Worm (Caenorhabditis elegans) whole organism, L1 larva: ENCODE measurements around the gene C25F9.12.
A peak's percentile ranks its signal among the peaks of the same experiment; 100 is the strongest.

ENCODE experiments used
- C04F5.9 ChIP-seq: sonication (generic microtip); optimal IDR thresholded peaks from 2 replicates; lab custom pipeline; 2016; ENCODE audit warnings: missing genetic modification characterization, missing compliant biosample characterization
- C34B4.2 ChIP-seq: sonication (generic microtip); optimal IDR thresholded peaks from 2 replicates; lab custom pipeline; 2017; ENCODE audit warnings: mild to moderate bottlenecking, missing genetic modification characterization, missing compliant biosample characterization
- F16B12.6 ChIP-seq: fragments of 150-350 bp; optimal IDR thresholded peaks from 2 replicates; lab custom pipeline; 2014; ENCODE audit warnings: missing biosample characterization, missing genetic modification characterization
- Y116A8C.19 ChIP-seq: sonication (generic microtip); optimal IDR thresholded peaks from 2 replicates; lab custom pipeline; 2016; ENCODE audit warnings: missing compliant biosample characterization, missing genetic modification characterization, borderline replicate concordance
- aha-1 ChIP-seq: fragments of 150-350 bp; optimal IDR thresholded peaks from 2 replicates; lab custom pipeline; 2014; ENCODE audit warnings: missing biosample characterization, missing genetic modification characterization
- blmp-1 ChIP-seq: fragments of 150-350 bp; optimal IDR thresholded peaks from 2 replicates; lab custom pipeline; 2014; ENCODE audit warnings: missing biosample characterization, missing genetic modification characterization
- ceh-63 ChIP-seq: fragments of 200-800 bp; sonication (Bioruptor generic); optimal IDR thresholded peaks from 2 replicates; lab custom pipeline; 2018; ENCODE audit warnings: mild to moderate bottlenecking, missing genetic modification characterization, missing compliant biosample characterization
- ceh-8 ChIP-seq: fragments of 200-800 bp; sonication (Bioruptor generic); optimal IDR thresholded peaks from 2 replicates; lab custom pipeline; 2018; ENCODE audit warnings: mild to moderate bottlenecking, missing genetic modification characterization, moderate library complexity, missing compliant biosample characterization
- ceh-88 ChIP-seq: fragments of 200-800 bp; sonication (Bioruptor generic); IDR thresholded peaks from 2 replicates; pipeline ENCODE4 v1.3.6; 2022; ENCODE audit warnings: missing genetic modification characterization, missing compliant biosample characterization
- ceh-90 ChIP-seq: sonication (generic microtip); optimal IDR thresholded peaks from 2 replicates; lab custom pipeline; 2016; ENCODE audit warnings: missing genetic modification characterization, missing compliant biosample characterization
- dpl-1 ChIP-seq, 3 experiments: fragments of 150-350 bp in 2 of 3; sonication (generic microtip) in 1 of 3; optimal IDR thresholded peaks; 2 replicates each; lab custom pipeline; 2014 to 2017; ENCODE audit warnings: missing biosample characterization in 3 of 3, missing genetic modification characterization in 3 of 3, missing genetic modification reagents in 3 of 3
- dsc-1 ChIP-seq: sonication (generic microtip); optimal IDR thresholded peaks from 2 replicates; lab custom pipeline; 2016; ENCODE audit warnings: mild to moderate bottlenecking, missing genetic modification characterization, missing compliant biosample characterization
- efl-1 ChIP-seq, 4 experiments: fragments of 150-350 bp; optimal IDR thresholded peaks in 3 of 4; peaks in 1 of 4; 1 replicate in 1 of 4; 2 replicates in 3 of 4; lab custom pipeline; 2014; ENCODE audit warnings: missing biosample characterization in 2 of 4, missing genetic modification characterization in 2 of 4, missing genetic modification reagents in 2 of 4
- efl-3 ChIP-seq: fragments of 200-800 bp; sonication (Bioruptor generic); optimal IDR thresholded peaks from 2 replicates; lab custom pipeline; 2018; ENCODE audit warnings: mild to moderate bottlenecking, missing genetic modification characterization, missing compliant biosample characterization
- egl-13 ChIP-seq: sonication (generic microtip); optimal IDR thresholded peaks from 2 replicates; lab custom pipeline; 2016; ENCODE audit warnings: missing genotype, missing genetic modification reagents, missing genetic modification characterization, missing compliant biosample characterization
- egl-27 ChIP-seq, 2 experiments: fragments of 150-350 bp in 1 of 2; sonication (generic microtip); optimal IDR thresholded peaks; 3 replicates each; lab custom pipeline; 2017 to 2018; ENCODE audit warnings: missing biosample characterization in 2 of 2, missing genetic modification characterization in 2 of 2, missing genetic modification reagents in 2 of 2
- elt-2 ChIP-seq: sonication (generic microtip); optimal IDR thresholded peaks from 2 replicates; lab custom pipeline; 2016; ENCODE audit warnings: missing genetic modification characterization, mild to moderate bottlenecking, inconsistent platforms, missing compliant biosample characterization, missing genetic modification reagents
- fkh-4 ChIP-seq: sonication (generic microtip); optimal IDR thresholded peaks from 2 replicates; lab custom pipeline; 2016; ENCODE audit warnings: missing compliant biosample characterization, missing genetic modification characterization, borderline replicate concordance
- fos-1 ChIP-seq: fragments of 150-350 bp; optimal IDR thresholded peaks from 2 replicates; lab custom pipeline; 2014; ENCODE audit warnings: missing biosample characterization, missing genetic modification characterization
- hlh-17 ChIP-seq: fragments of 200-800 bp; sonication (Bioruptor generic); optimal IDR thresholded peaks from 2 replicates; lab custom pipeline; 2018; ENCODE audit warnings: missing genetic modification characterization, mild to moderate bottlenecking, missing compliant biosample characterization, moderate library complexity, borderline replicate concordance
- hlh-4 ChIP-seq: sonication (generic microtip); optimal IDR thresholded peaks from 2 replicates; lab custom pipeline; 2016; ENCODE audit warnings: mild to moderate bottlenecking, missing genetic modification characterization, missing compliant biosample characterization
- isw-1 ChIP-seq: fragments of 200-800 bp; sonication (Bioruptor generic); IDR thresholded peaks from 2 replicates; pipeline ENCODE4 v1.3.6; 2022; ENCODE audit warnings: missing genetic modification characterization, missing compliant biosample characterization
- lin-14 ChIP-seq: fragments of 200-800 bp; sonication (Bioruptor generic); optimal IDR thresholded peaks from 2 replicates; lab custom pipeline; 2018; ENCODE audit warnings: mild to moderate bottlenecking, missing genetic modification characterization, moderate library complexity, missing compliant biosample characterization
- lin-39 ChIP-seq: fragments of 150-350 bp; optimal IDR thresholded peaks from 2 replicates; lab custom pipeline; 2014; ENCODE audit warnings: missing biosample characterization, missing genetic modification reagents, missing genetic modification characterization
- lsy-2 ChIP-seq, 2 experiments: fragments of 150-350 bp; optimal IDR thresholded peaks; 2 replicates each; lab custom pipeline; 2014; ENCODE audit warnings: missing biosample characterization in 2 of 2, missing genetic modification characterization in 2 of 2
- mab-9 ChIP-seq: fragments of 200-800 bp; sonication (Bioruptor generic); IDR thresholded peaks from 2 replicates; pipeline ENCODE4 v1.3.6; 2022; ENCODE audit warnings: missing genetic modification reagents, missing genetic modification characterization, missing compliant biosample characterization
- mdl-1 ChIP-seq, 2 experiments: fragments of 150-350 bp; optimal IDR thresholded peaks; 2 replicates each; lab custom pipeline; 2014 to 2017; ENCODE audit warnings: missing biosample characterization in 2 of 2, missing genetic modification characterization in 2 of 2, inconsistent platforms in 1 of 2
- mep-1 ChIP-seq: fragments of 150-350 bp; optimal IDR thresholded peaks from 2 replicates; lab custom pipeline; 2014; ENCODE audit warnings: missing biosample characterization, missing genetic modification characterization
- nhr-19 ChIP-seq: fragments of 200-800 bp; sonication (Bioruptor generic); conservative IDR thresholded peaks from 2 replicates; pipeline ENCODE4 v1.3.6; 2022; ENCODE audit warnings: missing genetic modification characterization, missing compliant biosample characterization
- nhr-237 ChIP-seq: fragments of 150-350 bp; optimal IDR thresholded peaks from 2 replicates; lab custom pipeline; 2014; ENCODE audit warnings: missing biosample characterization, missing genetic modification characterization
- nhr-28 ChIP-seq: fragments of 150-350 bp; optimal IDR thresholded peaks from 2 replicates; lab custom pipeline; 2014; ENCODE audit warnings: missing biosample characterization, missing genetic modification characterization
- nhr-47 ChIP-seq: sonication (generic microtip); optimal IDR thresholded peaks from 2 replicates; lab custom pipeline; 2016; ENCODE audit warnings: mild to moderate bottlenecking, missing genetic modification characterization, moderate library complexity, missing compliant biosample characterization
- nhr-77 ChIP-seq: fragments of 150-350 bp; optimal IDR thresholded peaks from 2 replicates; lab custom pipeline; 2014; ENCODE audit warnings: missing biosample characterization, missing genetic modification characterization
- nhr-84 ChIP-seq: sonication (generic microtip); optimal IDR thresholded peaks from 2 replicates; lab custom pipeline; 2017; ENCODE audit warnings: missing biosample characterization, missing genetic modification characterization
- nhr-85 ChIP-seq: sonication (generic microtip); peaks from one replicate; lab custom pipeline; 2016; ENCODE audit warnings: missing genetic modification characterization, inconsistent platforms, missing compliant biosample characterization
- pag-3 ChIP-seq: sonication (generic microtip); optimal IDR thresholded peaks from 2 replicates; lab custom pipeline; 2017; ENCODE audit warnings: missing genetic modification characterization, mild to moderate bottlenecking, missing compliant biosample characterization, antibody characterized with exemption, borderline replicate concordance; ENCODE audit not compliant: insufficient read depth
- sox-4 ChIP-seq: sonication (generic microtip); optimal IDR thresholded peaks from 2 replicates; lab custom pipeline; 2016; ENCODE audit warnings: missing genetic modification characterization, missing compliant biosample characterization
- swsn-7 ChIP-seq: sonication (generic microtip); optimal IDR thresholded peaks from 2 replicates; lab custom pipeline; 2016; ENCODE audit warnings: missing genetic modification characterization, missing compliant biosample characterization
- tbx-2 ChIP-seq: sonication (generic microtip); optimal IDR thresholded peaks from 2 replicates; lab custom pipeline; 2016; ENCODE audit warnings: missing genetic modification characterization, missing compliant biosample characterization
- unc-130 ChIP-seq: fragments of 150-350 bp; optimal IDR thresholded peaks from 2 replicates; lab custom pipeline; 2017; ENCODE audit warnings: missing biosample characterization, missing genetic modification characterization, inconsistent platforms
- unc-86 ChIP-seq: sonication (generic microtip); optimal IDR thresholded peaks from 2 replicates; lab custom pipeline; 2016; ENCODE audit warnings: missing genetic modification characterization, missing compliant biosample characterization
- unc-98 ChIP-seq: fragments of 200-800 bp; sonication (Bioruptor generic); IDR thresholded peaks from 2 replicates; pipeline ENCODE4 v1.3.6; 2022; ENCODE audit warnings: missing genetic modification characterization, missing compliant biosample characterization
- zag-1 ChIP-seq: fragments of 150-350 bp; optimal IDR thresholded peaks from 2 replicates; lab custom pipeline; 2014; ENCODE audit warnings: missing biosample characterization, missing genetic modification characterization

C25F9.12 gene

DNA sequence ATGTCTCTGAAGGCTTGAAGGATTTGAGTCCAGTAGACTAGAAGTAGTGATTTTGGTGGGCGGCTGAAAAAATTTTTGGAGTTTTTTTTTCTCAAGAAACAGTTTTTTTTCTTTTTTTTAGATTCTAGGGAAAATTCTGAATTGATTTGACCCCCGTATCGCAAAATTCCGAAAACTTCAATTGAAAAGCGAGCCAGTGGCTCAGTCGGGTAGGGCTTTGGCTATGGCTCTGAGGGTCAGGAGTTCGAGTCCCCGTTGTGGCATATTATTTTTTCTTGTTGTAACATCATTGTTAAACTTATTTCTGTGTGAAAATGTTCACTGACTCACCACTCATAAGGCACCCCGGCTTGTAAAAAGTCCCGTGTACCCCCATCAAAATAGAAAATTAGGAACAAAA lies 4.4 kb downstream of the C25F9.12 start:
- TF ChIP-seq hlh-17 (GFP tag; lab: Kevin White, UChicago) (no peak), hlh-4 (no peak), nhr-84 (tag; lab: Kevin White, UChicago) (no peak), unc-86 (no peak), unc-98 (GFP tag; lab: Robert Waterston, UW) (no peak), blmp-1 (tag; lab: Kevin White, UChicago) (no peak), unc-130 (tag; lab: Kevin White, UChicago) (no peak), sox-4 (tag; lab: Kevin White, UChicago) (no peak), nhr-28 (tag; lab: Kevin White, UChicago) (no peak), ceh-63 (GFP tag; lab: Kevin White, UChicago) (no peak), egl-13 (tag; lab: Kevin White, UChicago) (no peak)

DNA sequence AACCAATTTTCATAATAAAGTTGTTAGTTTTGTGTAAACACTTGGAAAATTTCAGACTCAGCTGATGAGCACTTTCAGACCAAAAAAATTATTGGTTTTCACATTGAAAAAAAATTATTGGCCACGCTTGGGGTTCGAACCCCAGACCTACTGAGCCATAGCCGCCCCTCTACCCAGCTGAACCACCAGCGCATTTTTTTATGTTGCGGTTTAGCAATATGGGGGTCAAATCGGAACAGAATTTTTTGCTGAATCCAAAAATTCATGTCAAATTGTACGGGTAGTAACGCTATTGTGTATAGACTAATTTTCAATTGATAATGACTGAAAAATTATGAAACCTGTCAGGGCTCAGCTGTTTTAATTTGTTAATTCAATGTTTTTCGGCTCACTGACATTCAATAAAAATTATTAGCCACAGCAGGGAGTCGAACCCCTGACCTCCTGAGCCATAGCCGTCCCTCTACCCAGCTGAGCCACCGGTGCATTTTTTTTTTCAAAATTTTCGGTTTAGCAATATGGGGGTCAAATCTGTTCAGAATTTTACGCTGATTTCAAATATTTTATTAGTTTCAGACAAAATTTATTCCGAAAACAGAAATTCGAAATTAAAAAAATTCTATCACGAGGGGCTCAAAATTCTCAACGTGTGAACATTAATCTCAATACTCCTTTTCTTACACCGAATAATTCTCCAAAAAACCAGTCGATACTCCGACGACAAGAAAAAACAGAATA lies 6.0 kb downstream of the C25F9.12 start:
- TF ChIP-seq nhr-19 (GFP tag; lab: Robert Waterston, UW) (no peak), efl-1 (optimal IDR thresholded peaks at IDR 0.05; lab: Kevin White, UChicago) (no peak), efl-1 (GFP tag; optimal IDR thresholded peaks at IDR 0.05 in 1 of 2; lab: Kevin White, UChicago) (peak in 1 of 2 experiments; percentile 52), nhr-85 (tag; lab: Kevin White, UChicago) (peak; percentile 42)

DNA sequence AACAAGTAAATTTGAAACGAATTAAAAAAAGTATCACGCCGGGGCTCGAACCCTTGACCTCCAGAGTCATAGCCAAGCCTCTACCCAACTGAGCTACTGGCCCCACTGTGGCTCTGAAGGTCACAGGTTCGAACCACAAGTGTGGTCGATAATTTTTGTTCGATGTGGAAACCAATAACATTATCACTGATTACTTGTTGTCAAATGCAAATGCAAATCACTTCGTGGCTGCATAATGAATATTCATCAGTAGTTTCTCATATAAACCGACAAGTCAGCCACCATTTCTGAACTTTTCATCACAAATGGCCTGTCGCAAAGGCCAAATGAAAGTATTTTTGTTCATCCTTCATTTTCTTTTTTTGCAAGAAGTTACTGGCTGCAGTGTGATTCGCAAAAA lies 8.0 kb downstream of the C25F9.12 start, which contains the start of gene C25F9.8:
Gene C25F9.8, plus strand, starts transcription at position 301 of the 400 bp plus-strand sequence.
- no peak for TF ChIP-seq nhr-47 (tag; lab: Kevin White, UChicago)
- TF ChIP-seq nhr-77 (tag; lab: Kevin White, UChicago), result no peak
- no peak for TF ChIP-seq C34B4.2 (tag; lab: Kevin White, UChicago)
- TF ChIP-seq efl-1 (optimal IDR thresholded peaks at IDR 0.05; lab: Kevin White, UChicago), result no peak
- TF ChIP-seq efl-1 (GFP tag; optimal IDR thresholded peaks at IDR 0.05 in 1 of 2; lab: Kevin White, UChicago), result peak in 1 of 2 experiments; percentile 62
- TF ChIP-seq isw-1 (GFP tag; lab: Robert Waterston, UW), result no peak
- TF ChIP-seq fos-1 (tag; lab: Kevin White, UChicago), result no peak
- no peak for TF ChIP-seq lin-39 (tag; lab: Kevin White, UChicago)
- no peak for TF ChIP-seq nhr-19 (GFP tag; lab: Robert Waterston, UW)
- no peak for TF ChIP-seq mab-9 (GFP tag; lab: Robert Waterston, UW)

DNA sequence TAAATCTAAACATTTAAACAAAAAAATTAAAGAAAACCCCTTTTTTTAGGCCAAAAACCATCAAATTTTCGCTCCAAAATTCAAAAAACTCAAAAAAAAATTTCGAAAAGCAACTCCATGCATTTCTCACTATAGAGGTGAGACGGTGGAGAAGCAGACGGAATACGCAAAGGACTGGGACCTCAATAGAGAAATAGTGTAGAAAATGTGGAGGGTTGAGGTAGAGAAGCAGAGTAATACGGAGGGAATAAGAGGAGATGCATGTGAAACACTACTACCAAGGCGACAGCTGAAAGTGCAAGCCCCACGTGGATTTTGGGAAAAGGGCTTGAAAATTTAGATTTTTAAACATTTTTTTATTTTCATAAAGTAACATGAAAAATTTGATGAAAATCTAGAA lies 11.5 kb downstream of the C25F9.12 start:
- no peak for TF ChIP-seq lin-39 (tag; lab: Kevin White, UChicago)
- TF ChIP-seq egl-27 (tag; optimal IDR thresholded peaks at IDR 0.05; lab: Kevin White, UChicago), result no peak
- TF ChIP-seq pag-3 (tag; lab: Kevin White, UChicago), result no peak
- no peak for TF ChIP-seq elt-2 (tag; lab: Kevin White, UChicago)
- TF ChIP-seq blmp-1 (tag; lab: Kevin White, UChicago), result no peak
- TF ChIP-seq lin-14 (GFP tag; lab: Kevin White, UChicago), result no peak
- no peak for TF ChIP-seq hlh-17 (GFP tag; lab: Kevin White, UChicago)
- no peak for TF ChIP-seq ceh-8 (GFP tag; lab: Kevin White, UChicago)
- TF ChIP-seq egl-13 (tag; lab: Kevin White, UChicago), result no peak
- TF ChIP-seq C04F5.9, result no peak
- no peak for TF ChIP-seq mab-9 (GFP tag; lab: Robert Waterston, UW)
- no peak for TF ChIP-seq tbx-2 (tag; lab: Kevin White, UChicago)
- TF ChIP-seq mep-1, result peak; percentile 15
- TF ChIP-seq Y116A8C.19 (tag; lab: Kevin White, UChicago), result no peak
- TF ChIP-seq ceh-90 (tag; lab: Kevin White, UChicago), result no peak
- no peak for TF ChIP-seq C34B4.2 (tag; lab: Kevin White, UChicago)
- TF ChIP-seq nhr-237, result no peak
- TF ChIP-seq zag-1 (tag; lab: Kevin White, UChicago), result no peak
- no peak for TF ChIP-seq ceh-88 (GFP tag; lab: Robert Waterston, UW)
- TF ChIP-seq dpl-1 (GFP tag; optimal IDR thresholded peaks at IDR 0.05; lab: Kevin White, UChicago), result peak in 1 of 3 experiments; percentile 23
- no peak for TF ChIP-seq dsc-1 (tag; lab: Kevin White, UChicago)
- TF ChIP-seq F16B12.6 (tag; lab: Kevin White, UChicago), result no peak
- TF ChIP-seq nhr-19 (GFP tag; lab: Robert Waterston, UW), result no peak; the same call in 1 of the 2 replicates
- no peak for TF ChIP-seq aha-1 (tag; lab: Kevin White, UChicago)
- TF ChIP-seq swsn-7 (tag; lab: Kevin White, UChicago), result peak; percentile 31
- no peak for TF ChIP-seq mdl-1 (tag; optimal IDR thresholded peaks at IDR 0.05; lab: Kevin White, UChicago)
- TF ChIP-seq efl-3 (GFP tag; lab: Kevin White, UChicago), result no peak
- no peak for TF ChIP-seq fkh-4 (tag; lab: Kevin White, UChicago)
- TF ChIP-seq lsy-2 (tag; optimal IDR thresholded peaks at IDR 0.05; lab: Kevin White, UChicago), result peak; percentile 4 to 27
